Fruit fly (Drosophila melanogaster) whole organism, embryonic: Measurements from ENCODE around the gene drpr.
A peak's percentile ranks its signal among the peaks of the same experiment; 100 is the strongest.

Experiments used
- ATbp ChIP-seq: fragments of 200-800 bp; sonication (Bioruptor generic); optimal IDR thresholded peaks from 2 replicates; lab custom pipeline; 2017; ENCODE audit warnings: missing biosample characterization, mild to moderate bottlenecking, missing genetic modification characterization, missing genetic modification reagents
- Atf-2 ChIP-seq: fragments of 200-800 bp; sonication (Bioruptor generic); optimal IDR thresholded peaks from 2 replicates; lab custom pipeline; 2016; ENCODE audit warnings: missing biosample characterization, missing genetic modification characterization
- Atf3 ChIP-seq: fragments of 200-800 bp; sonication (Bioruptor generic); optimal IDR thresholded peaks from 3 replicates; lab custom pipeline; 2016; ENCODE audit warnings: missing biosample characterization, missing genetic modification characterization
- Blimp-1 ChIP-seq: fragments of 200-800 bp; sonication (Bioruptor generic); optimal IDR thresholded peaks from 3 replicates; lab custom pipeline; 2018; ENCODE audit warnings: missing biosample characterization, missing genetic modification characterization, mild to moderate bottlenecking, moderate library complexity, missing genetic modification reagents
- BtbVII ChIP-seq: fragments of 200-800 bp; sonication (Bioruptor generic); optimal IDR thresholded peaks from 3 replicates; lab custom pipeline; 2017; ENCODE audit warnings: missing biosample characterization, mild to moderate bottlenecking, missing genetic modification characterization
- CG11093 ChIP-seq: fragments of 200-800 bp; sonication (Bioruptor generic); IDR thresholded peaks from 3 replicates; pipeline ENCODE4 v1.3.6; 2022; ENCODE audit warnings: missing biosample characterization, missing genetic modification characterization
- CG11398 ChIP-seq: fragments of 200-800 bp; sonication (Bioruptor generic); optimal IDR thresholded peaks from 2 replicates; lab custom pipeline; 2016; ENCODE audit warnings: missing biosample characterization, missing genetic modification characterization
- CG12659 ChIP-seq: fragments of 200-800 bp; sonication (Bioruptor generic); optimal IDR thresholded peaks from 3 replicates; lab custom pipeline; 2017; ENCODE audit warnings: mild to moderate bottlenecking, missing biosample characterization, missing genetic modification reagents, missing genetic modification characterization
- CG13424 ChIP-seq: fragments of 200-800 bp; sonication (Bioruptor generic); optimal IDR thresholded peaks from 2 replicates; lab custom pipeline; 2019; ENCODE audit warnings: missing biosample characterization, mild to moderate bottlenecking, missing genetic modification characterization, moderate library complexity
- CG14050 ChIP-seq: fragments of 200-800 bp; sonication (Bioruptor generic); IDR thresholded peaks from 3 replicates; pipeline ENCODE4 v1.3.6; 2022; ENCODE audit warnings: missing biosample characterization, missing genetic modification characterization
- CG15073 ChIP-seq: fragments of 200-800 bp; sonication (Bioruptor generic); optimal IDR thresholded peaks from 2 replicates; lab custom pipeline; 2016; ENCODE audit warnings: missing biosample characterization, missing genetic modification characterization
- CG16813 ChIP-seq: fragments of 200-800 bp; sonication (Bioruptor generic); IDR thresholded peaks from 3 replicates; pipeline ENCODE4 v1.3.6; 2022; ENCODE audit warnings: missing biosample characterization, missing genetic modification characterization; ENCODE audit not compliant: partially characterized antibody
- CG18011 ChIP-seq: fragments of 200-800 bp; sonication (Bioruptor generic); optimal IDR thresholded peaks from 2 replicates; lab custom pipeline; 2017; ENCODE audit warnings: missing biosample characterization, missing genetic modification characterization, mild to moderate bottlenecking, moderate library complexity, missing genotype
- CG18619 ChIP-seq: fragments of 200-800 bp; sonication (Bioruptor generic); optimal IDR thresholded peaks from 3 replicates; lab custom pipeline; 2017; ENCODE audit warnings: missing biosample characterization, mild to moderate bottlenecking, missing genetic modification characterization
- CG18764 ChIP-seq: fragments of 200-800 bp; sonication (Bioruptor generic); optimal IDR thresholded peaks from 3 replicates; lab custom pipeline; 2016; ENCODE audit warnings: missing biosample characterization, missing genetic modification characterization
- CG2678 ChIP-seq: fragments of 200-800 bp; sonication (Bioruptor generic); optimal IDR thresholded peaks from 3 replicates; lab custom pipeline; 2019; ENCODE audit warnings: missing biosample characterization, mild to moderate bottlenecking, missing genetic modification characterization, moderate library complexity
- CG2889 ChIP-seq: fragments of 200-800 bp; sonication (Bioruptor generic); IDR thresholded peaks from 3 replicates; pipeline ENCODE4 v1.3.6; 2022; ENCODE audit warnings: missing biosample characterization, missing genetic modification characterization
- CG30403 ChIP-seq: fragments of 200-800 bp; sonication (Bioruptor generic); optimal IDR thresholded peaks from 3 replicates; lab custom pipeline; 2016; ENCODE audit warnings: missing biosample characterization, missing genetic modification characterization
- CG31365 ChIP-seq: fragments of 200-800 bp; sonication (Bioruptor generic); optimal IDR thresholded peaks from 2 replicates; lab custom pipeline; 2018; ENCODE audit warnings: missing biosample characterization, mild to moderate bottlenecking, missing genetic modification characterization
- CG4707 ChIP-seq: fragments of 200-800 bp; sonication (Bioruptor generic); optimal IDR thresholded peaks from 2 replicates; lab custom pipeline; 2018; ENCODE audit warnings: missing biosample characterization, mild to moderate bottlenecking, missing genetic modification characterization, moderate library complexity
- CG7963 ChIP-seq: fragments of 200-800 bp; sonication (Bioruptor generic); IDR thresholded peaks from 3 replicates; pipeline ENCODE4 v1.3.6; 2022; ENCODE audit warnings: missing biosample characterization, missing genetic modification characterization; ENCODE audit not compliant: partially characterized antibody
- CG8765 ChIP-seq: fragments of 200-800 bp; sonication (Bioruptor generic); IDR thresholded peaks from 2 replicates; pipeline ENCODE4 v1.3.6; 2022; ENCODE audit warnings: missing biosample characterization, missing genetic modification characterization
- CG8944 ChIP-seq: fragments of 200-800 bp; sonication (Bioruptor generic); optimal IDR thresholded peaks from 3 replicates; lab custom pipeline; 2016; ENCODE audit warnings: missing biosample characterization, missing genetic modification characterization
- Camta ChIP-seq: fragments of 200-800 bp; sonication (Bioruptor generic); optimal IDR thresholded peaks from 2 replicates; lab custom pipeline; 2016; ENCODE audit warnings: missing biosample characterization, missing genetic modification characterization
- Dad ChIP-seq: fragments of 200-800 bp; sonication (Bioruptor generic); optimal IDR thresholded peaks from 3 replicates; lab custom pipeline; 2016; ENCODE audit warnings: missing biosample characterization, missing genetic modification characterization
- Dbx ChIP-seq: fragments of 200-800 bp; sonication (Bioruptor generic); IDR thresholded peaks from 3 replicates; pipeline ENCODE4 v1.3.6; 2022; ENCODE audit warnings: missing biosample characterization, missing genetic modification characterization
- Dek ChIP-seq: fragments of 200-800 bp; sonication (Bioruptor generic); optimal IDR thresholded peaks from 3 replicates; lab custom pipeline; 2019; ENCODE audit warnings: missing biosample characterization, mild to moderate bottlenecking, missing genetic modification characterization, moderate library complexity
- Dfd ChIP-seq, 2 experiments: fragments of >200 bp; optimal IDR thresholded peaks; 2 replicates each; lab custom pipeline; 2017; ENCODE audit warnings: missing biosample characterization in 2 of 2, missing genetic modification characterization in 2 of 2
- Dref ChIP-seq: fragments of 200-800 bp; sonication (Bioruptor generic); IDR thresholded peaks from 2 replicates; pipeline ENCODE4 v1.3.6; 2022; ENCODE audit warnings: missing biosample characterization, missing genetic modification characterization
- Fer3 ChIP-seq: fragments of 200-800 bp; sonication (Bioruptor generic); optimal IDR thresholded peaks from 2 replicates; lab custom pipeline; 2018; ENCODE audit warnings: missing biosample characterization, mild to moderate bottlenecking, missing genetic modification characterization, moderate library complexity
- MBD-R2 ChIP-seq: fragments of 200-800 bp; sonication (Bioruptor generic); IDR thresholded peaks from 2 replicates; pipeline ENCODE4 v1.3.6; 2022; ENCODE audit warnings: missing biosample characterization, missing genetic modification characterization
- Mes4 ChIP-seq: fragments of 200-800 bp; sonication (Bioruptor generic); optimal IDR thresholded peaks from 2 replicates; lab custom pipeline; 2016; ENCODE audit warnings: missing biosample characterization, missing genetic modification characterization
- Ravus ChIP-seq: fragments of 200-800 bp; sonication (Bioruptor generic); IDR thresholded peaks from 2 replicates; pipeline ENCODE4 v1.3.6; 2022; ENCODE audit warnings: missing biosample characterization, missing genetic modification characterization
- Six4 ChIP-seq: fragments of 200-800 bp; sonication (Bioruptor generic); optimal IDR thresholded peaks from 2 replicates; lab custom pipeline; 2016; ENCODE audit warnings: missing biosample characterization, missing genetic modification characterization
- Spps ChIP-seq: fragments of 200-800 bp; sonication (Bioruptor generic); optimal IDR thresholded peaks from 2 replicates; lab custom pipeline; 2018; ENCODE audit warnings: missing biosample characterization, mild to moderate bottlenecking, missing genetic modification characterization
- Tbp ChIP-seq: fragments of >200 bp; optimal IDR thresholded peaks from 2 replicates; lab custom pipeline; 2018; ENCODE audit warnings: missing biosample characterization, missing genetic modification characterization
- Trl ChIP-seq, 3 experiments: fragments of >200 bp in 2 of 3; fragments of 200-800 bp in 1 of 3; sonication (Bioruptor generic) in 1 of 3; optimal IDR thresholded peaks; 2 replicates in 1 of 3; 3 replicates in 2 of 3; lab custom pipeline; 2016 to 2017; ENCODE audit warnings: missing biosample characterization in 1 of 3, missing genetic modification characterization in 1 of 3
- ab ChIP-seq: fragments of 200-800 bp; sonication (Bioruptor generic); optimal IDR thresholded peaks from 2 replicates; lab custom pipeline; 2016; ENCODE audit warnings: missing biosample characterization, missing genetic modification characterization
- az2 ChIP-seq: fragments of 200-800 bp; sonication (Bioruptor generic); optimal IDR thresholded peaks from 3 replicates; lab custom pipeline; 2016; ENCODE audit warnings: missing biosample characterization, missing genetic modification characterization
- dpn ChIP-seq, 2 experiments: fragments of 200-800 bp; sonication (Bioruptor generic); optimal IDR thresholded peaks; 3 replicates each; lab custom pipeline; 2016; ENCODE audit warnings: missing biosample characterization in 2 of 2, missing genetic modification characterization in 2 of 2
- dysf ChIP-seq: fragments of 200-800 bp; sonication (Bioruptor generic); IDR thresholded peaks from 3 replicates; pipeline ENCODE4 v1.3.6; 2022; ENCODE audit warnings: missing biosample characterization, missing genetic modification characterization
- en ChIP-seq: fragments of 200-800 bp; sonication (Bioruptor generic); optimal IDR thresholded peaks from 2 replicates; lab custom pipeline; 2016; ENCODE audit warnings: missing biosample characterization, missing genetic modification characterization
- esg ChIP-seq: fragments of 200-800 bp; sonication (Bioruptor generic); conservative IDR thresholded peaks from 2 replicates; pipeline ENCODE4 v1.3.6; 2022; ENCODE audit warnings: missing biosample characterization, missing genetic modification characterization
- gcm ChIP-seq: fragments of 200-800 bp; sonication (Bioruptor generic); optimal IDR thresholded peaks from 2 replicates; lab custom pipeline; 2019; ENCODE audit warnings: missing biosample characterization, mild to moderate bottlenecking, missing genetic modification characterization, moderate library complexity
- h ChIP-seq: fragments of >200 bp; optimal IDR thresholded peaks from 2 replicates; lab custom pipeline; 2017
- jing ChIP-seq: fragments of 200-800 bp; sonication (Bioruptor generic); optimal IDR thresholded peaks from 2 replicates; lab custom pipeline; 2018; ENCODE audit warnings: missing biosample characterization, mild to moderate bottlenecking, missing genetic modification characterization
- luna ChIP-seq: fragments of 200-800 bp; sonication (Bioruptor generic); optimal IDR thresholded peaks from 2 replicates; lab custom pipeline; 2016; ENCODE audit warnings: missing biosample characterization, missing genetic modification characterization
- pb ChIP-seq: fragments of 200-800 bp; sonication (Bioruptor generic); optimal IDR thresholded peaks from 3 replicates; lab custom pipeline; 2016; ENCODE audit warnings: missing biosample characterization, missing genetic modification characterization
- twi ChIP-seq: fragments of 200-800 bp; optimal IDR thresholded peaks from 2 replicates; lab custom pipeline; 2019; ENCODE audit warnings: missing biosample characterization, mild to moderate bottlenecking, missing genetic modification characterization, moderate library complexity

The drpr gene

DNA sequence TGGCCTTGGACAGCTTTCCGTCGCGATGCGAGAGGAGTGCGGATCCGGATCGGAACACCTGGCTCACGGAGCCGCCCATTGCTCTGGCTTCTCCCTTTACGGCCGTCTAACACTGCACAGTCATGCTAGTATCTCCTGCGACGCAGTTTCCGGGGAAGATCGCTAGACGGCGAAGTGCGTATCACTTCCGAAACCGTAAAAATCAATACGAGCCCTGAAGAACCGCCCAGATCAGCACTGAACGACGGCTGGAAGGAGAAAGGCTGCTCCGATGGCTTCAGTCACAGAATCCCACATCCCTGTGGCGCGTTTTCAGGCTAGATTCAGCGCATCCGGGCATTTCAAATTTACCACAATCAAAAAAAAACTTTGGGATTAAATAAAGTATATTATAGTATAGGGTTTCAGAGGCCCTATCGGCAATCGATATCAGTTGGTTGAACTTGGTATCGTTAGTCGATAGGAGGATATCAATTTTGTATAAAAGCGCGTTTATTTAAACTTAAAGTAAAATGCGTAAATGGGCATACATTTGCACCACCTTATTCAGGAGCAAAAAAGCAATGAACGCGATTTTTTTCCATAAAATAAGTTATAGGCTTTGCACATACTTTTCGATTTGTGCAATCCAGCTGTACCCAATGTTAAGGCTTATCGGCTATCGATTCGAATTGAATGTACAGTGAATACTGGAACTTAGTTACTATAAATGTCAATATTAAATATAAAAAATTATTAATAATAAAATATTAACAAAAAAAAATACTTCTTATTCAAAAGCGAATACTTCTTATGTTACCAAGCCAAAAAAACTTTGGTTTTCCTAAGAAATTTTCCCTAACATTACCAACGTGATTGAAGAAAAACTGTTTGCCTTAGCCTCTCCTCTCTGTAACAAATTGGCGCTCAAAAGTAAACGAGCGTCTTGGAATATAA is 44.1 kb upstream of the drpr start, which contains the start of the genes CG13933 and PolD2 (continued):
- TF ChIP-seq dpn (GFP tag; optimal IDR thresholded peaks at IDR 0.05; lab: Kevin White, UChicago): peak; percentile 53 to 98
- TF ChIP-seq gcm (GFP tag; lab: Kevin White, UChicago): peak; percentile 97
- peak; percentile 82 for TF ChIP-seq CG15073 (GFP tag; lab: Kevin White, UChicago)
- peak; percentile 98 for TF ChIP-seq MBD-R2 (GFP tag; lab: Robert Waterston, UW)
- peak; percentile 56 for TF ChIP-seq Mes4 (GFP tag; lab: Kevin White, UChicago)
- peak; percentile 98 for TF ChIP-seq az2 (GFP tag; lab: Kevin White, UChicago)
- TF ChIP-seq Fer3 (tag; lab: Kevin White, UChicago): peak; percentile 89
- peak; percentile 98 for TF ChIP-seq CG14050 (GFP tag; lab: Robert Waterston, UW)
- TF ChIP-seq CG13424 (tag; lab: Kevin White, UChicago): peak; percentile 99
- no peak for TF ChIP-seq pb (GFP tag; lab: Kevin White, UChicago)
- TF ChIP-seq Blimp-1 (GFP tag; lab: Kevin White, UChicago): no peak
- TF ChIP-seq Tbp: no peak
- peak; percentile 79 for TF ChIP-seq CG11398
- peak; percentile 93 for TF ChIP-seq Dbx (GFP tag; lab: Robert Waterston, UW)
- TF ChIP-seq CG30403: peak; percentile 92
- peak; percentile 98 for TF ChIP-seq CG11093 (GFP tag; lab: Robert Waterston, UW)
- TF ChIP-seq Atf-2 (GFP tag; lab: Kevin White, UChicago): peak; percentile 84
- TF ChIP-seq Dfd (GFP tag; optimal IDR thresholded peaks at IDR 0.05; lab: Kevin White, UChicago): no peak
- no peak for TF ChIP-seq CG18764 (GFP tag; lab: Kevin White, UChicago)
- peak; percentile 88 for TF ChIP-seq CG18011 (GFP tag; lab: Kevin White, UChicago)
- no peak for TF ChIP-seq luna (GFP tag; lab: Kevin White, UChicago)
- TF ChIP-seq ATbp (GFP tag; lab: Kevin White, UChicago): no peak
- TF ChIP-seq Trl (optimal IDR thresholded peaks at IDR 0.05; lab: Kevin White, UChicago): no peak
- TF ChIP-seq Trl (GFP tag; optimal IDR thresholded peaks at IDR 0.05; lab: Kevin White, UChicago): peak; percentile 64
- peak; percentile 92 for TF ChIP-seq CG2678
- TF ChIP-seq CG16813: peak; percentile 78
- TF ChIP-seq Camta (GFP tag; lab: Kevin White, UChicago): peak; percentile 50
- peak; percentile 71 for TF ChIP-seq Six4
- TF ChIP-seq dysf (GFP tag; lab: Robert Waterston, UW): peak; percentile 87
- TF ChIP-seq Ravus (GFP tag; lab: Robert Waterston, UW): peak; percentile 92
- TF ChIP-seq CG18619 (GFP tag; lab: Kevin White, UChicago): peak; percentile 97
- TF ChIP-seq CG7963 (GFP tag; lab: Robert Waterston, UW): peak; percentile 81
- TF ChIP-seq ab (GFP tag; lab: Kevin White, UChicago): peak; percentile 75
- peak; percentile 80 for TF ChIP-seq jing (GFP tag; lab: Kevin White, UChicago)
- peak; percentile 68 for TF ChIP-seq Dref
- TF ChIP-seq h (lab: Kevin White, UChicago): no peak
- peak; percentile 97 for TF ChIP-seq Dek
- peak; percentile 75 for TF ChIP-seq Spps (tag; lab: Kevin White, UChicago)
- TF ChIP-seq esg: peak; percentile 98
- peak; percentile 90 for TF ChIP-seq CG8765 (GFP tag; lab: Robert Waterston, UW)
- peak; percentile 97 for TF ChIP-seq CG2889
- TF ChIP-seq CG8944 (GFP tag; lab: Kevin White, UChicago): peak; percentile 79
- TF ChIP-seq en (GFP tag; lab: Kevin White, UChicago): peak; percentile 26
- TF ChIP-seq BtbVII (GFP tag; lab: Kevin White, UChicago): no peak
- TF ChIP-seq CG31365: no peak
- no peak for TF ChIP-seq Dad (GFP tag; lab: Kevin White, UChicago)
- TF ChIP-seq twi (tag; lab: Kevin White, UChicago): peak; percentile 96
- TF ChIP-seq CG12659 (GFP tag; lab: Kevin White, UChicago): peak; percentile 98
- peak; percentile 91 for TF ChIP-seq CG4707
- TF ChIP-seq Atf3 (GFP tag; lab: Kevin White, UChicago): peak; percentile 73
